Worm (Caenorhabditis elegans): ENCODE measurements around the gene mltn-1.

DNA sequence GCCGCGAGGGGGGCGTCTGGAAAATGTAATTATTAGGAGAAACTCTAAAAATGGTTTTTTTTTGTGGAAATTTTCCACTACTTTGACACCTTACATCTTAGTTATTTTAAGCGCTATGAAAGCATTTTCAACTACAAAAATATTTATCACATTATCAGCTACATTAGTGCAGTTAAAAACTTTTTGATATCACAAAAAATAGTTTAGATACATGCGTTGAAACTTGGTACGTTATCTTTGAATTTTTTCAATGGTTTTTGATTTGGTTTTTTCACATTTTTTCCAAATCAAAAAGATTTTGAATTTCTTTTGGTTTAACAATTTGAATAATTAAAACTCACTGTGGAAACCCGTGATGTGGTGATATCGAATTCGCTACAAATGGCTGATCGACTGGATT is 18.0 kb upstream of the mltn-1 start:
- no peak for TF ChIP-seq med-1 (GFP tag; optimal IDR thresholded peaks at IDR 0.05; ENCODE audit: insufficient read depth)
- no peak for TF ChIP-seq ref-1 (GFP tag; conservative IDR thresholded peaks at IDR 0.05)
- no peak for TF ChIP-seq ztf-23 (GFP tag; IDR thresholded peaks at IDR 0.05)

Data from whole organism, midembryonic.